Worm (Caenorhabditis elegans) whole organism, L3 larva: Measurements from ENCODE around the gene F14H3.4.

Source experiments
- ZK546.5 ChIP-seq: sonication (generic microtip); optimal IDR thresholded peaks from 2 replicates; lab custom pipeline; 2017; ENCODE audit warnings: missing biosample characterization, missing genetic modification characterization
- ama-1 ChIP-seq: fragments of 150-350 bp; optimal IDR thresholded peaks from 2 replicates; lab custom pipeline; 2018
- ceh-16 ChIP-seq: sonication (generic microtip); optimal IDR thresholded peaks from 2 replicates; lab custom pipeline; 2017; ENCODE audit warnings: missing biosample characterization, missing genetic modification characterization
- ceh-28 ChIP-seq: fragments of 150-350 bp; optimal IDR thresholded peaks from 2 replicates; lab custom pipeline; 2014; ENCODE audit warnings: missing biosample characterization, missing genetic modification reagents, missing genetic modification characterization
- ceh-82 ChIP-seq: fragments of 150-350 bp; optimal IDR thresholded peaks from 2 replicates; lab custom pipeline; 2014; ENCODE audit warnings: missing biosample characterization, missing genetic modification characterization
- ceh-9 ChIP-seq: sonication (generic microtip); optimal IDR thresholded peaks from 2 replicates; lab custom pipeline; 2018; ENCODE audit warnings: missing biosample characterization, missing genetic modification characterization
- egl-27 ChIP-seq: sonication (generic microtip); optimal IDR thresholded peaks from 4 replicates; lab custom pipeline; 2017; ENCODE audit warnings: missing biosample characterization, missing genetic modification reagents, missing genetic modification characterization
- elt-1 ChIP-seq: fragments of 150-350 bp; optimal IDR thresholded peaks from 2 replicates; lab custom pipeline; 2014; ENCODE audit warnings: missing biosample characterization, missing genetic modification characterization
- elt-2 ChIP-seq: sonication (generic microtip); optimal IDR thresholded peaks from 2 replicates; lab custom pipeline; 2016; ENCODE audit warnings: missing genetic modification reagents, mild to moderate bottlenecking, missing genetic modification characterization, missing compliant biosample characterization
- elt-3 ChIP-seq, 3 experiments: fragments of 150-350 bp in 1 of 3; sonication (generic microtip) in 2 of 3; optimal IDR thresholded peaks; 2 replicates in 2 of 3; 4 replicates in 1 of 3; lab custom pipeline; 2014 to 2017; ENCODE audit warnings: missing biosample characterization in 3 of 3, missing genetic modification characterization in 3 of 3
- eor-1 ChIP-seq, 2 experiments: fragments of 150-350 bp; optimal IDR thresholded peaks; 2 replicates each; lab custom pipeline; 2014 to 2018; ENCODE audit warnings: missing biosample characterization in 2 of 2, missing genetic modification characterization in 2 of 2
- fkh-2 ChIP-seq: fragments of 150-350 bp; optimal IDR thresholded peaks from 2 replicates; lab custom pipeline; 2014; ENCODE audit warnings: missing biosample characterization, missing genetic modification reagents, missing genetic modification characterization
- hmg-11 ChIP-seq: sonication (generic microtip); optimal IDR thresholded peaks from 2 replicates; lab custom pipeline; 2016; ENCODE audit warnings: missing genetic modification characterization, missing compliant biosample characterization
- lin-15B ChIP-seq: fragments of 150-350 bp; optimal IDR thresholded peaks from 2 replicates; lab custom pipeline; 2014; ENCODE audit warnings: missing biosample characterization, missing genetic modification characterization
- lsy-12 ChIP-seq: sonication (generic microtip); optimal IDR thresholded peaks from 2 replicates; lab custom pipeline; 2016; ENCODE audit warnings: mild to moderate bottlenecking, missing genetic modification characterization, missing compliant biosample characterization
- mml-1 ChIP-seq: fragments of 150-350 bp; sonication (generic microtip); optimal IDR thresholded peaks from 3 replicates; lab custom pipeline; 2014; ENCODE audit warnings: missing biosample characterization, missing genetic modification characterization
- nfya-1 ChIP-seq: sonication (generic microtip); optimal IDR thresholded peaks from 2 replicates; lab custom pipeline; 2017; ENCODE audit warnings: missing genetic modification characterization, mild to moderate bottlenecking, missing compliant biosample characterization, antibody characterized with exemption, moderate library complexity; ENCODE audit not compliant: insufficient read depth
- nhr-11 ChIP-seq: fragments of 150-350 bp; optimal IDR thresholded peaks from 2 replicates; lab custom pipeline; 2014; ENCODE audit warnings: missing biosample characterization, missing genetic modification characterization
- nhr-12 ChIP-seq: fragments of 150-350 bp; optimal IDR thresholded peaks from 2 replicates; lab custom pipeline; 2014; ENCODE audit warnings: missing biosample characterization, missing genetic modification characterization
- nhr-23 ChIP-seq: fragments of 150-350 bp; optimal IDR thresholded peaks from 2 replicates; lab custom pipeline; 2014; ENCODE audit warnings: missing biosample characterization, missing genetic modification reagents, missing genetic modification characterization
- nhr-25 ChIP-seq: sonication (generic microtip); optimal IDR thresholded peaks from 2 replicates; lab custom pipeline; 2017; ENCODE audit warnings: missing biosample characterization, missing genetic modification characterization
- nhr-28 ChIP-seq: fragments of 150-350 bp; optimal IDR thresholded peaks from 2 replicates; lab custom pipeline; 2014; ENCODE audit warnings: missing biosample characterization, missing genetic modification characterization
- nhr-67 ChIP-seq: fragments of 150-350 bp; optimal IDR thresholded peaks from 2 replicates; lab custom pipeline; 2014; ENCODE audit warnings: missing biosample characterization, missing genetic modification characterization
- nhr-77 ChIP-seq: fragments of 150-350 bp; optimal IDR thresholded peaks from 2 replicates; lab custom pipeline; 2014; ENCODE audit warnings: missing biosample characterization, missing genetic modification characterization
- pha-4 ChIP-seq: fragments of 150-350 bp; optimal IDR thresholded peaks from 2 replicates; lab custom pipeline; 2014; ENCODE audit warnings: missing biosample characterization, missing genetic modification reagents, missing genetic modification characterization
- pqm-1 ChIP-seq: fragments of 150-350 bp; optimal IDR thresholded peaks from 2 replicates; lab custom pipeline; 2017; ENCODE audit warnings: missing biosample characterization, missing genetic modification characterization, inconsistent platforms
- sea-2 ChIP-seq: fragments of 150-350 bp; sonication (generic microtip); optimal IDR thresholded peaks from 4 replicates; lab custom pipeline; 2014; ENCODE audit warnings: missing biosample characterization, missing genetic modification reagents, missing genetic modification characterization
- skn-1 ChIP-seq: fragments of 150-350 bp; optimal IDR thresholded peaks from 2 replicates; lab custom pipeline; 2014; ENCODE audit warnings: missing biosample characterization, missing genetic modification characterization
- tbx-2 ChIP-seq: sonication (generic microtip); optimal IDR thresholded peaks from 2 replicates; lab custom pipeline; 2016; ENCODE audit warnings: mild to moderate bottlenecking, missing genetic modification characterization, missing compliant biosample characterization
- unc-39 ChIP-seq: sonication (generic microtip); optimal IDR thresholded peaks from 4 replicates; lab custom pipeline; 2017; ENCODE audit warnings: missing biosample characterization, missing genetic modification characterization
- unc-62 ChIP-seq: fragments of 150-350 bp; sonication (generic microtip); optimal IDR thresholded peaks from 4 replicates; lab custom pipeline; 2014; ENCODE audit warnings: missing biosample characterization, missing genetic modification reagents, missing genetic modification characterization
- ztf-11 ChIP-seq: fragments of 150-350 bp; optimal IDR thresholded peaks from 2 replicates; lab custom pipeline; 2014; ENCODE audit warnings: missing biosample characterization, missing genetic modification characterization
- ztf-4 ChIP-seq: fragments of 150-350 bp; optimal IDR thresholded peaks from 2 replicates; lab custom pipeline; 2014; ENCODE audit warnings: missing biosample characterization, missing genetic modification characterization

The F14H3.4 gene

ce11 chrV:16055031-16055430, at the start of gene F14H3.4:
F14H3.4 (minus strand) TSS chrV:16055072.
- TF ChIP-seq nfya-1 (tag; lab: Kevin White, UChicago) (no peak), unc-62 (no peak), ztf-11 (no peak), elt-3 (tag; optimal IDR thresholded peaks at IDR 0.05; lab: Kevin White, UChicago) (no peak), nhr-67 (tag; lab: Kevin White, UChicago) (no peak)

ce11 chrV:16103594-16103993, 48.7 kb upstream of the F14H3.4 start, which contains the start of gene argk-1:
argk-1 (plus strand) TSS chrV:16103894.
- TF ChIP-seq mml-1 (tag; lab: Kevin White, UChicago) = no peak
- no peak for TF ChIP-seq sea-2 (GFP tag; lab: Kevin White, UChicago)
- no peak for TF ChIP-seq ZK546.5 (tag; lab: Kevin White, UChicago)
- no peak for TF ChIP-seq egl-27 (tag; lab: Kevin White, UChicago)
- TF ChIP-seq nhr-28 (tag; lab: Kevin White, UChicago) = no peak

- TF ChIP-seq mml-1 (tag; lab: Kevin White, UChicago) (no peak), ama-1 (lab: Kevin White, UChicago) (no peak), elt-1 (tag; lab: Kevin White, UChicago) (peak; percentile 59), lsy-12 (tag; lab: Kevin White, UChicago) (no peak), hmg-11 (no peak), ceh-28 (no peak), nhr-25 (no peak), pqm-1 (tag; lab: Kevin White, UChicago) (peak; percentile 73), elt-2 (tag; lab: Kevin White, UChicago) (peak; percentile 60), ceh-16 (no peak), ZK546.5 (tag; lab: Kevin White, UChicago) (no peak), elt-3 (tag; optimal IDR thresholded peaks at IDR 0.05; lab: Kevin White, UChicago) (peak in 1 of 3 experiments; percentile 72), fkh-2 (no peak)
- TF ChIP-seq, all 47 proteins: peak for 4
Measured at ce11 chrV:16100103-16100730, 45.3 kb upstream of the F14H3.4 start, which contains the start of gene cth-1. cth-1 (plus strand) TSS chrV:16100680.

ce11 chrV:16099441-16099840, 44.6 kb upstream of the F14H3.4 start, which contains the start of gene str-7:
str-7 (minus strand) TSS chrV:16099541.
- TF ChIP-seq pqm-1 (tag; lab: Kevin White, UChicago) (peak; percentile 2), nhr-28 (tag; lab: Kevin White, UChicago) (no peak)

ce11 chrV:16094862-16095261, 40.0 kb upstream of the F14H3.4 start:
- TF ChIP-seq elt-2 (tag; lab: Kevin White, UChicago) = peak; percentile 12
- TF ChIP-seq pqm-1 (tag; lab: Kevin White, UChicago) = peak; percentile 19
- no peak for TF ChIP-seq nhr-12 (tag; lab: Kevin White, UChicago)

- TF ChIP-seq ztf-4 (tag; lab: Kevin White, UChicago) = no peak
- no peak for TF ChIP-seq pha-4 (tag; lab: Kevin White, UChicago)
- no peak for TF ChIP-seq nhr-77 (tag; lab: Kevin White, UChicago)
- no peak for TF ChIP-seq ceh-9
- no peak for TF ChIP-seq ZK546.5 (tag; lab: Kevin White, UChicago)
Measured at ce11 chrV:16094284-16094683, 39.4 kb upstream of the F14H3.4 start, which contains the start of gene F22B8.7. F22B8.7 (plus strand) TSS chrV:16094584.

- TF ChIP-seq fkh-2 = no peak
- no peak for TF ChIP-seq nhr-23 (tag; lab: Kevin White, UChicago)
- no peak for TF ChIP-seq ztf-4 (tag; lab: Kevin White, UChicago)
- TF ChIP-seq elt-1 (tag; lab: Kevin White, UChicago) = no peak
- TF ChIP-seq lin-15B (tag; lab: Kevin White, UChicago) = no peak
- TF ChIP-seq sea-2 (GFP tag; lab: Kevin White, UChicago) = no peak
- TF ChIP-seq elt-2 (tag; lab: Kevin White, UChicago) = no peak
- TF ChIP-seq mml-1 (tag; lab: Kevin White, UChicago) = no peak
- TF ChIP-seq ama-1 (lab: Kevin White, UChicago) = no peak
- TF ChIP-seq ceh-16 = no peak
- no peak for TF ChIP-seq lsy-12 (tag; lab: Kevin White, UChicago)
- no peak for TF ChIP-seq tbx-2 (tag; lab: Kevin White, UChicago)
- no peak for TF ChIP-seq pha-4 (tag; lab: Kevin White, UChicago)
- TF ChIP-seq ceh-82 (tag; lab: Kevin White, UChicago) = no peak
- TF ChIP-seq eor-1 (tag; optimal IDR thresholded peaks at IDR 0.05; lab: Kevin White, UChicago) = no peak
- no peak for TF ChIP-seq unc-39 (tag; lab: Kevin White, UChicago)
- no peak for TF ChIP-seq skn-1 (tag; lab: Kevin White, UChicago)
- TF ChIP-seq unc-62 = no peak
- no peak for TF ChIP-seq nhr-11
- TF ChIP-seq, all 47 proteins: peak for 0
Measured at ce11 chrV:16090685-16091084, 35.8 kb upstream of the F14H3.4 start, which contains the start of gene F22B8.3. F22B8.3 (plus strand) TSS chrV:16090985.
